Worm (Caenorhabditis elegans) whole organism, L3 larva: ENCODE results near the gene damt-1.
A peak's percentile ranks its signal among the peaks of the same experiment; 100 is the strongest.

Experiments used
- R02D3.7 ChIP-seq: fragments of 150-350 bp; optimal IDR thresholded peaks from 2 replicates; lab custom pipeline; 2014; ENCODE audit warnings: missing biosample characterization, missing genetic modification characterization
- ama-1 ChIP-seq: fragments of 150-350 bp; optimal IDR thresholded peaks from 2 replicates; lab custom pipeline; 2018
- ceh-16 ChIP-seq: sonication (generic microtip); optimal IDR thresholded peaks from 2 replicates; lab custom pipeline; 2017; ENCODE audit warnings: missing biosample characterization, missing genetic modification characterization
- ceh-28 ChIP-seq: fragments of 150-350 bp; optimal IDR thresholded peaks from 2 replicates; lab custom pipeline; 2014; ENCODE audit warnings: missing biosample characterization, missing genetic modification reagents, missing genetic modification characterization
- ceh-82 ChIP-seq: fragments of 150-350 bp; optimal IDR thresholded peaks from 2 replicates; lab custom pipeline; 2014; ENCODE audit warnings: missing biosample characterization, missing genetic modification characterization
- ceh-9 ChIP-seq: sonication (generic microtip); optimal IDR thresholded peaks from 2 replicates; lab custom pipeline; 2018; ENCODE audit warnings: missing biosample characterization, missing genetic modification characterization
- daf-12 ChIP-seq: fragments of 150-350 bp; optimal IDR thresholded peaks from 2 replicates; lab custom pipeline; 2014; ENCODE audit warnings: missing biosample characterization, missing genetic modification reagents, missing genetic modification characterization
- egl-27 ChIP-seq: sonication (generic microtip); optimal IDR thresholded peaks from 4 replicates; lab custom pipeline; 2017; ENCODE audit warnings: missing biosample characterization, missing genetic modification reagents, missing genetic modification characterization
- egl-5 ChIP-seq: fragments of 150-350 bp; optimal IDR thresholded peaks from 2 replicates; lab custom pipeline; 2017; ENCODE audit warnings: missing biosample characterization, missing genetic modification reagents, missing genetic modification characterization, inconsistent platforms
- elt-1 ChIP-seq: fragments of 150-350 bp; optimal IDR thresholded peaks from 2 replicates; lab custom pipeline; 2014; ENCODE audit warnings: missing biosample characterization, missing genetic modification characterization
- elt-2 ChIP-seq: sonication (generic microtip); optimal IDR thresholded peaks from 2 replicates; lab custom pipeline; 2016; ENCODE audit warnings: missing genetic modification reagents, mild to moderate bottlenecking, missing genetic modification characterization, missing compliant biosample characterization
- elt-3 ChIP-seq, 3 experiments: fragments of 150-350 bp in 1 of 3; sonication (generic microtip) in 2 of 3; optimal IDR thresholded peaks; 2 replicates in 2 of 3; 4 replicates in 1 of 3; lab custom pipeline; 2014 to 2017; ENCODE audit warnings: missing biosample characterization in 3 of 3, missing genetic modification characterization in 3 of 3
- fkh-10 ChIP-seq: sonication (generic microtip); optimal IDR thresholded peaks from 2 replicates; lab custom pipeline; 2017; ENCODE audit warnings: missing biosample characterization, missing genetic modification reagents, missing genetic modification characterization
- fos-1 ChIP-seq: fragments of 150-350 bp; optimal IDR thresholded peaks from 2 replicates; lab custom pipeline; 2014; ENCODE audit warnings: missing biosample characterization, missing genetic modification characterization
- hmg-11 ChIP-seq: sonication (generic microtip); optimal IDR thresholded peaks from 2 replicates; lab custom pipeline; 2016; ENCODE audit warnings: missing genetic modification characterization, missing compliant biosample characterization
- lin-15B ChIP-seq: fragments of 150-350 bp; optimal IDR thresholded peaks from 2 replicates; lab custom pipeline; 2014; ENCODE audit warnings: missing biosample characterization, missing genetic modification characterization
- lin-39 ChIP-seq: fragments of 150-350 bp; optimal IDR thresholded peaks from 2 replicates; lab custom pipeline; 2018; ENCODE audit warnings: missing biosample characterization, missing genetic modification reagents, missing genetic modification characterization
- lsy-12 ChIP-seq: sonication (generic microtip); optimal IDR thresholded peaks from 2 replicates; lab custom pipeline; 2016; ENCODE audit warnings: mild to moderate bottlenecking, missing genetic modification characterization, missing compliant biosample characterization
- mml-1 ChIP-seq: fragments of 150-350 bp; sonication (generic microtip); optimal IDR thresholded peaks from 3 replicates; lab custom pipeline; 2014; ENCODE audit warnings: missing biosample characterization, missing genetic modification characterization
- nfya-1 ChIP-seq: sonication (generic microtip); optimal IDR thresholded peaks from 2 replicates; lab custom pipeline; 2017; ENCODE audit warnings: missing genetic modification characterization, mild to moderate bottlenecking, missing compliant biosample characterization, antibody characterized with exemption, moderate library complexity; ENCODE audit not compliant: insufficient read depth
- nhr-11 ChIP-seq: fragments of 150-350 bp; optimal IDR thresholded peaks from 2 replicates; lab custom pipeline; 2014; ENCODE audit warnings: missing biosample characterization, missing genetic modification characterization
- nhr-12 ChIP-seq: fragments of 150-350 bp; optimal IDR thresholded peaks from 2 replicates; lab custom pipeline; 2014; ENCODE audit warnings: missing biosample characterization, missing genetic modification characterization
- nhr-23 ChIP-seq: fragments of 150-350 bp; optimal IDR thresholded peaks from 2 replicates; lab custom pipeline; 2014; ENCODE audit warnings: missing biosample characterization, missing genetic modification reagents, missing genetic modification characterization
- nhr-237 ChIP-seq: fragments of 150-350 bp; optimal IDR thresholded peaks from 2 replicates; lab custom pipeline; 2014; ENCODE audit warnings: missing biosample characterization, missing genetic modification characterization
- nhr-25 ChIP-seq: sonication (generic microtip); optimal IDR thresholded peaks from 2 replicates; lab custom pipeline; 2017; ENCODE audit warnings: missing biosample characterization, missing genetic modification characterization
- nhr-28 ChIP-seq: fragments of 150-350 bp; optimal IDR thresholded peaks from 2 replicates; lab custom pipeline; 2014; ENCODE audit warnings: missing biosample characterization, missing genetic modification characterization
- nhr-43 ChIP-seq: sonication (generic microtip); optimal IDR thresholded peaks from 2 replicates; lab custom pipeline; 2016; ENCODE audit warnings: mild to moderate bottlenecking, missing genetic modification characterization, missing compliant biosample characterization; ENCODE audit not compliant: poor library complexity, severe bottlenecking
- nhr-67 ChIP-seq: fragments of 150-350 bp; optimal IDR thresholded peaks from 2 replicates; lab custom pipeline; 2014; ENCODE audit warnings: missing biosample characterization, missing genetic modification characterization
- nhr-76 ChIP-seq: fragments of 150-350 bp; sonication (generic microtip); optimal IDR thresholded peaks from 5 replicates; lab custom pipeline; 2014; ENCODE audit warnings: missing biosample characterization, missing genetic modification characterization
- nhr-77 ChIP-seq: fragments of 150-350 bp; optimal IDR thresholded peaks from 2 replicates; lab custom pipeline; 2014; ENCODE audit warnings: missing biosample characterization, missing genetic modification characterization
- pha-4 ChIP-seq: fragments of 150-350 bp; optimal IDR thresholded peaks from 2 replicates; lab custom pipeline; 2014; ENCODE audit warnings: missing biosample characterization, missing genetic modification reagents, missing genetic modification characterization
- pqm-1 ChIP-seq: fragments of 150-350 bp; optimal IDR thresholded peaks from 2 replicates; lab custom pipeline; 2017; ENCODE audit warnings: missing biosample characterization, missing genetic modification characterization, inconsistent platforms
- sea-2 ChIP-seq: fragments of 150-350 bp; sonication (generic microtip); optimal IDR thresholded peaks from 4 replicates; lab custom pipeline; 2014; ENCODE audit warnings: missing biosample characterization, missing genetic modification reagents, missing genetic modification characterization
- skn-1 ChIP-seq: fragments of 150-350 bp; optimal IDR thresholded peaks from 2 replicates; lab custom pipeline; 2014; ENCODE audit warnings: missing biosample characterization, missing genetic modification characterization
- snpc-4 ChIP-seq: fragments of 150-350 bp; optimal IDR thresholded peaks from 2 replicates; lab custom pipeline; 2014; ENCODE audit warnings: missing biosample characterization, missing genetic modification characterization
- tbx-2 ChIP-seq: sonication (generic microtip); optimal IDR thresholded peaks from 2 replicates; lab custom pipeline; 2016; ENCODE audit warnings: mild to moderate bottlenecking, missing genetic modification characterization, missing compliant biosample characterization
- zag-1 ChIP-seq: fragments of 150-350 bp; optimal IDR thresholded peaks from 2 replicates; lab custom pipeline; 2014; ENCODE audit warnings: missing biosample characterization, missing genetic modification characterization
- ztf-11 ChIP-seq: fragments of 150-350 bp; optimal IDR thresholded peaks from 2 replicates; lab custom pipeline; 2014; ENCODE audit warnings: missing biosample characterization, missing genetic modification characterization
- ztf-4 ChIP-seq: fragments of 150-350 bp; optimal IDR thresholded peaks from 2 replicates; lab custom pipeline; 2014; ENCODE audit warnings: missing biosample characterization, missing genetic modification characterization

damt-1 gene

ce11 chrII:5696218-5696617 lies 23.7 kb upstream of the damt-1 start:
- TF ChIP-seq nhr-77 (tag; lab: Kevin White, UChicago) (no peak), ceh-28 (tag; lab: Kevin White, UChicago) (no peak), elt-1 (no peak), mml-1 (tag; lab: Kevin White, UChicago) (no peak), nfya-1 (tag; lab: Kevin White, UChicago) (no peak), ztf-4 (tag; lab: Kevin White, UChicago) (no peak), elt-2 (tag; lab: Kevin White, UChicago) (no peak), elt-3 (tag; optimal IDR thresholded peaks at IDR 0.05; lab: Kevin White, UChicago) (no peak), tbx-2 (tag; lab: Kevin White, UChicago) (no peak), lin-39 (tag; lab: Kevin White, UChicago) (no peak), zag-1 (tag; lab: Kevin White, UChicago) (no peak), nhr-237 (no peak), sea-2 (no peak), egl-27 (tag; lab: Kevin White, UChicago) (no peak), ama-1 (lab: Kevin White, UChicago) (no peak), daf-12 (tag; lab: Kevin White, UChicago) (no peak), nhr-28 (no peak), egl-5 (tag; lab: Kevin White, UChicago) (no peak)

DNA sequence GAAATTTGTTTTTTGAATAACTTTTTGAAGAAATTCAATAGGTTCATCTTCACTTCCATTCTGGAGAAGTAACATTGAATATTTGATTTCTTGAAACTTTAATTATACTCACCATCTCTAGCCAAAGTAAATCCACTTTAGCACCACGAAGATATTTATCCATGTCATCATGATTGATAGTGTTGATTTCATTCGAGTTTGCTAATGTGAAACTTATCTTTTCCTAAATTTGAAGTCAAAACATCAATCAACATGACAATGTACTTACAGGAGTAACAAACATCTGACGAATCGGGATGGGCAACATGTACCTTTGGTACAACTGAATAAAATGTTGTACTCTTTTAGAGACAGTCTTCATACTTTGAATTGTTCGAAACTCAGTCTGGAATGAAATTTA lies 22.6 kb upstream of the damt-1 start:
- TF ChIP-seq elt-2 (tag; lab: Kevin White, UChicago) (no peak), pha-4 (tag; lab: Kevin White, UChicago) (no peak), fkh-10 (GFP tag; lab: Kevin White, UChicago) (no peak), nfya-1 (tag; lab: Kevin White, UChicago) (no peak), ceh-28 (tag; lab: Kevin White, UChicago) (no peak), hmg-11 (tag; lab: Kevin White, UChicago) (no peak), ceh-9 (tag; lab: Kevin White, UChicago) (no peak), nhr-237 (no peak), nhr-76 (tag; lab: Kevin White, UChicago) (no peak), elt-1 (no peak)

DNA sequence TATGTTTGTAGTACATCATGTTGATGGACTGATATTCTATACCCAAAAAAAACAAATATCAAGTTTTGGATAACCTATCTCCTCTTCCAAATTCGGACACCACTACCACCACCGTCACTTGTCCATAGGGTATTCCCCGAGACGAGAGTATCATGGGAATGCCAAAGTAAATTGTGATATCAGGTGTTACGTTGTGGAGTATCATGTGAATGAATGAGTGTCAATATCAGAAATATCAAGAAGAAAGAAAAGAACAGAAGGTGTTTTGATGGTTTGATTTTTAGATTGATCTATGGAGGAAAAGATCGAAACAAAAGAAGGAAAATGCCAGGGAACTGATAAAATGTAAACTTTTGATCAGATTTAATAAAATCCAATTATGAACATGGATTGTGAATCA lies 21.7 kb upstream of the damt-1 start:
- TF ChIP-seq nfya-1 (tag; lab: Kevin White, UChicago) = no peak
- no peak for TF ChIP-seq lin-39 (tag; lab: Kevin White, UChicago)
- no peak for TF ChIP-seq daf-12 (tag; lab: Kevin White, UChicago)
- no peak for TF ChIP-seq ceh-28 (tag; lab: Kevin White, UChicago)
- peak; percentile 12 for TF ChIP-seq snpc-4 (tag; lab: Kevin White, UChicago)
- peak; percentile 58 for TF ChIP-seq elt-2 (tag; lab: Kevin White, UChicago)
- peak; percentile 42 for TF ChIP-seq pqm-1 (tag; lab: Kevin White, UChicago)
- no peak for TF ChIP-seq sea-2
- TF ChIP-seq pha-4 (tag; lab: Kevin White, UChicago) = peak; percentile 52
- TF ChIP-seq ztf-11 = no peak

- TF ChIP-seq fos-1 (tag; lab: Kevin White, UChicago) = no peak
- TF ChIP-seq R02D3.7 (tag; lab: Kevin White, UChicago) = no peak
- TF ChIP-seq skn-1 = no peak
- TF ChIP-seq elt-3 (tag; optimal IDR thresholded peaks at IDR 0.05; lab: Kevin White, UChicago) = no peak
- TF ChIP-seq elt-1 = no peak
- TF ChIP-seq ceh-9 (tag; lab: Kevin White, UChicago) = no peak
- no peak for TF ChIP-seq nhr-12 (tag; lab: Kevin White, UChicago)
- peak; percentile 74 for TF ChIP-seq egl-5 (tag; lab: Kevin White, UChicago)
- TF ChIP-seq, all 47 proteins: peak for 1
Observed at ce11 chrII:5698869-5699268, 21.1 kb upstream of the damt-1 start, which contains the start of the genes C25H3.10 and C25H3.1. C25H3.10 (minus strand) TSS chrII:5698969. C25H3.1 (plus strand) TSS chrII:5699071.

ce11 chrII:5701485-5701884 lies 18.5 kb upstream of the damt-1 start:
- peak; percentile 78 for TF ChIP-seq nfya-1 (tag; lab: Kevin White, UChicago)
- peak; percentile 10 for TF ChIP-seq lin-39 (tag; lab: Kevin White, UChicago)
- no peak for TF ChIP-seq nhr-67 (tag; lab: Kevin White, UChicago)
- TF ChIP-seq hmg-11 (tag; lab: Kevin White, UChicago) = peak; percentile 39
- peak; percentile 50 for TF ChIP-seq R02D3.7 (tag; lab: Kevin White, UChicago)
- TF ChIP-seq nhr-25 (tag; lab: Kevin White, UChicago) = peak; percentile 59
- TF ChIP-seq ztf-11 = no peak
- TF ChIP-seq ama-1 (lab: Kevin White, UChicago) = peak; percentile 96
- TF ChIP-seq nhr-77 (tag; lab: Kevin White, UChicago) = peak; percentile 41
- TF ChIP-seq lsy-12 (tag; lab: Kevin White, UChicago) = peak; percentile 0
- TF ChIP-seq daf-12 (tag; lab: Kevin White, UChicago) = no peak
- no peak for TF ChIP-seq fos-1 (tag; lab: Kevin White, UChicago)
- TF ChIP-seq zag-1 (tag; lab: Kevin White, UChicago) = no peak
- peak; percentile 29 for TF ChIP-seq lin-15B (tag; lab: Kevin White, UChicago)
- peak; percentile 40 for TF ChIP-seq pqm-1 (tag; lab: Kevin White, UChicago)
- peak; percentile 14 for TF ChIP-seq ceh-28 (tag; lab: Kevin White, UChicago)
- TF ChIP-seq elt-2 (tag; lab: Kevin White, UChicago) = peak; percentile 71
- no peak for TF ChIP-seq nhr-76 (tag; lab: Kevin White, UChicago)
- TF ChIP-seq nhr-43 = peak; percentile 68
- TF ChIP-seq pha-4 (tag; lab: Kevin White, UChicago) = peak; percentile 42
- TF ChIP-seq nhr-23 (tag; lab: Kevin White, UChicago) = peak; percentile 81
- TF ChIP-seq ceh-82 (tag; lab: Kevin White, UChicago) = peak; percentile 40
- peak; percentile 26 for TF ChIP-seq skn-1
- TF ChIP-seq nhr-28 = no peak
- TF ChIP-seq nhr-12 (tag; lab: Kevin White, UChicago) = no peak
- TF ChIP-seq nhr-11 (tag; lab: Kevin White, UChicago) = no peak
- TF ChIP-seq egl-27 (tag; lab: Kevin White, UChicago) = no peak
- TF ChIP-seq tbx-2 (tag; lab: Kevin White, UChicago) = peak; percentile 38
- TF ChIP-seq ceh-16 (tag; lab: Kevin White, UChicago) = no peak
- TF ChIP-seq snpc-4 (tag; lab: Kevin White, UChicago) = peak; percentile 99
